Worm (Caenorhabditis elegans) whole organism, L4 larva: Measurements from ENCODE around the gene irld-24.

ENCODE experiments used
- fos-1 ChIP-seq: fragments of 150-350 bp; optimal IDR thresholded peaks from 2 replicates; lab custom pipeline; 2014; ENCODE audit warnings: missing biosample characterization, missing genetic modification characterization
- mdl-1 ChIP-seq, 2 experiments: fragments of 150-350 bp in 1 of 2; sonication (generic microtip) in 1 of 2; optimal IDR thresholded peaks; 2 replicates each; lab custom pipeline; 2014 to 2017; ENCODE audit warnings: missing biosample characterization in 2 of 2, missing genetic modification characterization in 2 of 2
- unc-130 ChIP-seq: sonication (generic microtip); optimal IDR thresholded peaks from 2 replicates; lab custom pipeline; 2016; ENCODE audit warnings: missing genetic modification reagents, missing genetic modification characterization, missing compliant biosample characterization

DNA sequence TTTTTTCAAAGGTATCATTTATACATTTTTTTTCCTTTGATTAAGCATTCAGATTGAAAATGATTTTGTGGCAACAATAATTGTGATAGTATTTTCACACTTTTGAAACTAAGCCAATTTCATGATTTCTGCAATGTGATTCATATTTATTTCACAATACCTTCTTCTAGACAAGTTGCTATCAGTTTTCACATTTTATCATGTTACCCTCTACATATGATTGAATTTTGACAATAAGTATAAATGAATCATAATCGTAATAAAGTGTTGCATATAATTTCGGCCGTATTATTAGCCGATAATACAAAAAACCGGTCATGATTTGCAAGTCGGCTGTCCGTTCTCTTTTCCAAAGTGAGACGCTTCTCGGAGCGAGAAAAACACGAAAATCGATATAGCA, 27.0 kb upstream of the irld-24 start:
- no peak for TF ChIP-seq unc-130 (GFP tag; lab: Kevin White, UChicago)
- no peak for TF ChIP-seq fos-1 (tag; lab: Kevin White, UChicago)
- no peak for TF ChIP-seq mdl-1 (tag; optimal IDR thresholded peaks at IDR 0.05; lab: Kevin White, UChicago)
